Worm (Caenorhabditis elegans): ENCODE data around the gene glb-31.

Gene glb-31

DNA sequence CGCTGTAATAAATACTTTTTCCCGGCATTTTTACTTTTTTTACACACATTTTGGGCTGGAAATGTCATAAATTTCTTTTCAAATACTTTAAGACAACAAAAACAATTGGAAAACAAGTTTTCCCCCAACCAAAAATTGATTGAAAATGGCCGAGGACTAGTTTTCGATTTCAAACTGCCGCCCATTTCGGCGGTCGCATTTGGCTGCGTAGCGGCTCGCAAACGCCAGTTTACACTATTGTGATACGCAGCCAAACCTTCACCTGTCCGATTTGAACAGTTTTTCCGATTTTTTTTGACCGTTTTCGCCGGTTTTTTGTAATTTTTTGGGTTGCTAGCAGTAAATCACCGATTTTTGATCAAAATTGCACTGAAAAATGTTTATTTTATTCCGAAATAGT lies 19.0 kb upstream of the glb-31 start (continued):
- TF ChIP-seq vab-7 (GFP tag; IDR thresholded peaks at IDR 0.05) (peak; percentile 92), nhr-41 (GFP tag; IDR thresholded peaks at IDR 0.05) (0 out of 2 replicates have a peak, but pooled peaks have one; percentile 59), unc-62 (GFP tag; optimal IDR thresholded peaks at IDR 0.05 in 1 of 2) (peak in 1 of 2 experiments; percentile 97), unc-62 (tag; optimal IDR thresholded peaks at IDR 0.05) (no peak), dve-1 (tag; optimal IDR thresholded peaks at IDR 0.05; ENCODE audit: insufficient read depth) (peak; percentile 99), jun-1 (tag; optimal IDR thresholded peaks at IDR 0.05) (peak; percentile 82), Y105C5A.15 (GFP tag; IDR thresholded peaks at IDR 0.05) (peak; percentile 80; the same call in 1 of the 2 replicates), nhr-237 (tag; optimal IDR thresholded peaks at IDR 0.05) (no peak), ceh-44 (GFP tag; IDR thresholded peaks at IDR 0.05) (peak; percentile 81), Y5F2A.4 (GFP tag; optimal IDR thresholded peaks at IDR 0.05) (peak; percentile 56), daf-16 (GFP tag; optimal IDR thresholded peaks at IDR 0.05) (peak; percentile 21 to 79), daf-16 (tag; optimal IDR thresholded peaks at IDR 0.05) (peak; percentile 87), dmd-6 (GFP tag; IDR thresholded peaks at IDR 0.05) (peak; percentile 95), mxl-2 (GFP tag; conservative IDR thresholded peaks at IDR 0.05) (0 out of 2 replicates have a peak, but pooled peaks have one; percentile 46), ceh-20 (GFP tag; IDR thresholded peaks at IDR 0.05) (peak; percentile 97), F37D6.2 (tag; optimal IDR thresholded peaks at IDR 0.05) (peak; percentile 90), saeg-2 (GFP tag; IDR thresholded peaks at IDR 0.05) (peak; percentile 90), rbr-2 (tag; optimal IDR thresholded peaks at IDR 0.05) (peak; percentile 96), tra-1 (GFP tag; IDR thresholded peaks at IDR 0.05) (peak; percentile 95), nhr-25 (tag; optimal IDR thresholded peaks at IDR 0.05; ENCODE audit: borderline replicate concordance, insufficient read depth) (peak; percentile 93), duxl-1 (tag; optimal IDR thresholded peaks at IDR 0.05; ENCODE audit: poor library complexity) (peak; percentile 83), unc-39 (tag; optimal IDR thresholded peaks at IDR 0.05) (no peak), zfp-2 (tag; optimal IDR thresholded peaks at IDR 0.05) (peak; percentile 98), F26F4.8 (GFP tag; conservative IDR thresholded peaks at IDR 0.05) (no peak), egl-43 (GFP tag; IDR thresholded peaks at IDR 0.05) (peak; percentile 92), arid-1 (GFP tag; conservative IDR thresholded peaks at IDR 0.05) (peak; percentile 93), aly-2 (tag; optimal IDR thresholded peaks at IDR 0.05) (peak; percentile 21), Y75B8A.6 (GFP tag; IDR thresholded peaks at IDR 0.05) (peak; percentile 64; the same call in 1 of the 2 replicates), mdt-29 (GFP tag; IDR thresholded peaks at IDR 0.05) (peak; percentile 91), hmg-1.1 (GFP tag; IDR thresholded peaks at IDR 0.05) (peak; percentile 94), pqm-1 (tag; optimal IDR thresholded peaks at IDR 0.05) (peak; percentile 40)

- TF ChIP-seq mdl-1 (tag; optimal IDR thresholded peaks at IDR 0.05) = peak in 1 of 2 experiments; percentile 54
- peak; percentile 58; the same call in 1 of the 2 replicates for TF ChIP-seq tra-1 (GFP tag; IDR thresholded peaks at IDR 0.05)
- peak; percentile 77 for TF ChIP-seq dmd-6 (GFP tag; IDR thresholded peaks at IDR 0.05)
- peak; percentile 87 for TF ChIP-seq mxl-3 (GFP tag; optimal IDR thresholded peaks at IDR 0.05)
- TF ChIP-seq zfp-2 (tag; optimal IDR thresholded peaks at IDR 0.05) = peak; percentile 49
- peak; percentile 23 for TF ChIP-seq pqm-1 (tag; optimal IDR thresholded peaks at IDR 0.05)
- no peak for TF ChIP-seq dmd-9 (GFP tag; IDR thresholded peaks at IDR 0.05)
- peak; percentile 84 for TF ChIP-seq nhr-28 (tag; optimal IDR thresholded peaks at IDR 0.05)
- TF ChIP-seq lir-3 (tag; optimal IDR thresholded peaks at IDR 0.05) = no peak
- no peak for TF ChIP-seq lin-13 (GFP tag; optimal IDR thresholded peaks at IDR 0.05)
- TF ChIP-seq fos-1 (tag; optimal IDR thresholded peaks at IDR 0.05) = no peak
- peak; percentile 61 for TF ChIP-seq hlh-11 (tag; optimal IDR thresholded peaks at IDR 0.05)
- TF ChIP-seq lin-1 (GFP tag; IDR thresholded peaks at IDR 0.05) = 0 out of 2 replicates have a peak, but pooled peaks have one; percentile 14
Measured at ce11 chrII:1315245-1315644, 13.8 kb upstream of the glb-31 start.
